Worm (Caenorhabditis elegans) whole organism, mixed stage, embryonic: ENCODE measurements around the gene F40G12.11.

Experiments
- M03D4.4 ChIP-seq: sonication (generic microtip); optimal IDR thresholded peaks from 2 replicates; lab custom pipeline; 2017; ENCODE audit warnings: mild to moderate bottlenecking, missing genetic modification characterization, missing compliant biosample characterization
- bed-3 ChIP-seq: fragments of 200-800 bp; sonication (Bioruptor generic); optimal IDR thresholded peaks from 3 replicates; lab custom pipeline; 2018; ENCODE audit warnings: mild to moderate bottlenecking, missing genetic modification characterization, moderate library complexity, missing compliant biosample characterization
- blmp-1 ChIP-seq: fragments of 150-350 bp; optimal IDR thresholded peaks from 2 replicates; lab custom pipeline; 2014; ENCODE audit warnings: missing biosample characterization, missing genetic modification characterization
- ceh-39 ChIP-seq: fragments of 150-350 bp; optimal IDR thresholded peaks from 2 replicates; lab custom pipeline; 2014; ENCODE audit warnings: missing biosample characterization, missing genetic modification characterization
- ceh-43 ChIP-seq: fragments of 200-800 bp; sonication (Bioruptor generic); optimal IDR thresholded peaks from 2 replicates; lab custom pipeline; 2018; ENCODE audit warnings: mild to moderate bottlenecking, missing genetic modification characterization, moderate library complexity, missing compliant biosample characterization
- ceh-83 ChIP-seq: fragments of 200-800 bp; sonication (Bioruptor generic); optimal IDR thresholded peaks from 2 replicates; lab custom pipeline; 2018; ENCODE audit warnings: mild to moderate bottlenecking, missing genetic modification characterization, missing compliant biosample characterization
- ces-1 ChIP-seq: fragments of 150-350 bp; optimal IDR thresholded peaks from 2 replicates; lab custom pipeline; 2014; ENCODE audit warnings: missing biosample characterization, missing genetic modification reagents, missing genetic modification characterization
- cnd-1 ChIP-seq: fragments of 200-800 bp; sonication (Bioruptor generic); optimal IDR thresholded peaks from 2 replicates; lab custom pipeline; 2018; ENCODE audit warnings: mild to moderate bottlenecking, missing genetic modification characterization, missing compliant biosample characterization
- drap-1 ChIP-seq: fragments of 200-800 bp; sonication (Bioruptor generic); optimal IDR thresholded peaks from 3 replicates; lab custom pipeline; 2018; ENCODE audit warnings: mild to moderate bottlenecking, missing genetic modification characterization, missing compliant biosample characterization
- elt-3 ChIP-seq: fragments of 150-350 bp; optimal IDR thresholded peaks from 2 replicates; lab custom pipeline; 2014; ENCODE audit warnings: missing biosample characterization, missing genetic modification characterization
- flh-1 ChIP-seq: fragments of 200-800 bp; sonication (Bioruptor generic); optimal IDR thresholded peaks from 2 replicates; lab custom pipeline; 2018; ENCODE audit warnings: mild to moderate bottlenecking, missing genetic modification characterization, moderate library complexity, missing compliant biosample characterization
- ham-2 ChIP-seq: fragments of 200-800 bp; sonication (Bioruptor generic); optimal IDR thresholded peaks from 2 replicates; lab custom pipeline; 2018; ENCODE audit warnings: mild to moderate bottlenecking, missing genetic modification characterization, missing compliant biosample characterization
- hlh-1 ChIP-seq: fragments of 150-350 bp; optimal IDR thresholded peaks from 2 replicates; lab custom pipeline; 2014; ENCODE audit warnings: missing biosample characterization, missing genetic modification reagents, missing genetic modification characterization
- lin-13 ChIP-seq: fragments of 150-350 bp; optimal IDR thresholded peaks from 2 replicates; lab custom pipeline; 2014; ENCODE audit warnings: missing biosample characterization, missing genetic modification characterization
- lsy-2 ChIP-seq: fragments of 150-350 bp; optimal IDR thresholded peaks from 2 replicates; lab custom pipeline; 2014; ENCODE audit warnings: missing biosample characterization, missing genetic modification characterization
- mab-5 ChIP-seq: fragments of 150-350 bp; optimal IDR thresholded peaks from 2 replicates; lab custom pipeline; 2014; ENCODE audit warnings: missing biosample characterization, missing genetic modification characterization
- mep-1 ChIP-seq: fragments of 150-350 bp; optimal IDR thresholded peaks from 2 replicates; lab custom pipeline; 2017; ENCODE audit warnings: missing biosample characterization, missing genetic modification reagents, missing genetic modification characterization, inconsistent platforms
- mls-2 ChIP-seq: sonication (generic microtip); optimal IDR thresholded peaks from 2 replicates; lab custom pipeline; 2016; ENCODE audit warnings: mild to moderate bottlenecking, missing genetic modification characterization, moderate library complexity, missing compliant biosample characterization
- nhr-12 ChIP-seq: fragments of 150-350 bp; optimal IDR thresholded peaks from 2 replicates; lab custom pipeline; 2014; ENCODE audit warnings: missing biosample characterization, missing genetic modification characterization
- nhr-237 ChIP-seq: fragments of 150-350 bp; optimal IDR thresholded peaks from 2 replicates; lab custom pipeline; 2014; ENCODE audit warnings: missing biosample characterization, missing genetic modification characterization
- nhr-28 ChIP-seq: fragments of 150-350 bp; optimal IDR thresholded peaks from 2 replicates; lab custom pipeline; 2014; ENCODE audit warnings: missing biosample characterization, missing genetic modification characterization
- nhr-76 ChIP-seq: sonication (generic microtip); optimal IDR thresholded peaks from 2 replicates; lab custom pipeline; 2017; ENCODE audit warnings: missing biosample characterization, missing genetic modification characterization
- pha-4 ChIP-seq: fragments of 150-350 bp; optimal IDR thresholded peaks from 2 replicates; lab custom pipeline; 2018; ENCODE audit warnings: missing biosample characterization, missing genetic modification reagents, missing genetic modification characterization
- snpc-4 ChIP-seq: fragments of 150-350 bp; optimal IDR thresholded peaks from 2 replicates; lab custom pipeline; 2014; ENCODE audit warnings: missing biosample characterization, missing genetic modification characterization
- sptf-1 ChIP-seq: sonication (generic microtip); optimal IDR thresholded peaks from 2 replicates; lab custom pipeline; 2017; ENCODE audit warnings: mild to moderate bottlenecking, missing genetic modification characterization, moderate library complexity, missing compliant biosample characterization
- unc-120 ChIP-seq: sonication (generic microtip); optimal IDR thresholded peaks from 2 replicates; lab custom pipeline; 2017; ENCODE audit warnings: missing genetic modification characterization, missing compliant biosample characterization; ENCODE audit not compliant: poor library complexity, severe bottlenecking
- unc-39 ChIP-seq: fragments of 150-350 bp; optimal IDR thresholded peaks from 2 replicates; lab custom pipeline; 2014; ENCODE audit warnings: missing biosample characterization, missing genetic modification characterization
- unc-62 ChIP-seq: fragments of 150-350 bp; optimal IDR thresholded peaks from 2 replicates; lab custom pipeline; 2014; ENCODE audit warnings: missing biosample characterization, missing genetic modification reagents, missing genetic modification characterization
- zip-8 ChIP-seq: fragments of 150-350 bp; optimal IDR thresholded peaks from 2 replicates; lab custom pipeline; 2014; ENCODE audit warnings: missing biosample characterization, missing genetic modification characterization
- ztf-11 ChIP-seq: fragments of 150-350 bp; optimal IDR thresholded peaks from 2 replicates; lab custom pipeline; 2014; ENCODE audit warnings: missing biosample characterization, missing genetic modification characterization

The F40G12.11 gene

DNA sequence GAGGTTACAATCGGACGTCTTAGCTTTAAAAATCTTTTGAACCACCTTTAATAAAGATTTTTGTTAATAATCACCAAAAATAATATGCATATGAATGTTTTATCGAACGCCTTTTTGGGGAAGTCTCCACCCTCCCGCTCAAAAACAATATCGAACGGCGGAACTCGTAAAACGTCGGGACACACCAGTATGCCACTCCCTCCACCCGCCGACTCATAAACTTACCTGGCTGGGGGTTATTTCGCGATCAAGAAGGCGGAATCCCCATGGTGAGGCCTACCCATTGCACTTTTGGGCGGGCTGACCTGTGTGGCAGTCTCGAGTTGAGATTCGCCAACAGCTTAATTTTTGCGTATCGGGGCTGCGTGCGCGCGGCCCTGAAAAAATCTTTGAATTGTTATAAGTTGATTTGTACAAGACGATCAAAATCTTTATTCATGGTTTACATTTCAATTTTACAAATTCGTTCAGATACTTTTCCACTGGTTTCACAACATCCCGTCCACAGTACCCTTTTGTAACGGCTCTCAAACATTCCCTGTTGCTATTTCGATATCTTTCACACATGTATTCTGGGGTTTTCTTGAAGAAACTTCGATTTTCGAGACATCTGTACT, 18.5 kb upstream of the F40G12.11 start:
- TF ChIP-seq hlh-1 (tag; lab: Kevin White, UChicago) = no peak
- TF ChIP-seq nhr-237 = no peak
- no peak for TF ChIP-seq M03D4.4 (tag; lab: Kevin White, UChicago)
- TF ChIP-seq nhr-12 (tag; lab: Kevin White, UChicago) = no peak
- TF ChIP-seq nhr-28 (tag; lab: Kevin White, UChicago) = no peak
- no peak for TF ChIP-seq lin-13 (tag; lab: Kevin White, UChicago)
- no peak for TF ChIP-seq sptf-1 (tag; lab: Kevin White, UChicago)
- TF ChIP-seq mab-5 (tag; lab: Kevin White, UChicago) = no peak
- TF ChIP-seq blmp-1 = no peak
- no peak for TF ChIP-seq pha-4 (tag; lab: Kevin White, UChicago)
- TF ChIP-seq ces-1 (GFP tag; lab: Kevin White, UChicago) = no peak
- TF ChIP-seq snpc-4 (tag; lab: Kevin White, UChicago) = no peak
- TF ChIP-seq unc-39 (tag; lab: Kevin White, UChicago) = no peak
- no peak for TF ChIP-seq unc-62 (GFP tag; lab: Kevin White, UChicago)
- TF ChIP-seq ceh-83 (GFP tag; lab: Kevin White, UChicago) = no peak
- TF ChIP-seq ceh-43 (GFP tag; lab: Kevin White, UChicago) = no peak
- no peak for TF ChIP-seq mep-1 (tag; lab: Kevin White, UChicago)
- TF ChIP-seq flh-1 (GFP tag; lab: Kevin White, UChicago) = no peak
- TF ChIP-seq nhr-76 (tag; lab: Kevin White, UChicago) = no peak

DNA sequence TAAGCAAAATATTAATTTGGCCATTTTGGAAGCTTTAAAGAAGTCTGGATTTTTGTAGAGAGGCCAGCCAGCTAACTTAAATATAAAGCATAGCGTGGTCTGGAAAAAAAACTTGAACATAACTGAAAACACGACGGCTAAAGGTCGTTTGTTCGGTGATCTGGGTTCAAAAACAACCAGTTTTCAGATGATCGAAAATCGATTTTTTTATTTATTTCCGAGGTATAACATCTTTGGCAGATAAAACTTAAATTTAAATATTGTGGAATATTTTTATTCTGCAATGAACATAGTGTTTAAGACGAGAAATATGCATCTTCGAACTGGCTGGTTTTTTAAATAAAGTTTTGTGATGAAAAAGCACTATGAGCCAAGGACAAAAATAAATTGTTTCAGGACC, 17.4 kb upstream of the F40G12.11 start, which contains the start of gene F40G12.4:
Gene F40G12.4, minus strand, starts transcription at position 101 of the 400 bp plus-strand sequence.
- no peak for TF ChIP-seq mls-2 (tag; lab: Kevin White, UChicago)
- TF ChIP-seq lin-13 (tag; lab: Kevin White, UChicago) = no peak
- no peak for TF ChIP-seq ztf-11
- no peak for TF ChIP-seq ceh-39 (tag; lab: Kevin White, UChicago)
- no peak for TF ChIP-seq zip-8 (tag; lab: Kevin White, UChicago)
- TF ChIP-seq sptf-1 (tag; lab: Kevin White, UChicago) = no peak
- TF ChIP-seq ham-2 (GFP tag; lab: Kevin White, UChicago) = no peak
- TF ChIP-seq M03D4.4 (tag; lab: Kevin White, UChicago) = no peak
- no peak for TF ChIP-seq flh-1 (GFP tag; lab: Kevin White, UChicago)
- TF ChIP-seq mab-5 (tag; lab: Kevin White, UChicago) = no peak
- TF ChIP-seq unc-120 (tag; lab: Kevin White, UChicago) = no peak
- no peak for TF ChIP-seq ces-1 (GFP tag; lab: Kevin White, UChicago)
- TF ChIP-seq nhr-237 = no peak
- TF ChIP-seq bed-3 (GFP tag; lab: Kevin White, UChicago) = no peak
- no peak for TF ChIP-seq nhr-28 (tag; lab: Kevin White, UChicago)
- TF ChIP-seq hlh-1 (tag; lab: Kevin White, UChicago) = no peak

DNA sequence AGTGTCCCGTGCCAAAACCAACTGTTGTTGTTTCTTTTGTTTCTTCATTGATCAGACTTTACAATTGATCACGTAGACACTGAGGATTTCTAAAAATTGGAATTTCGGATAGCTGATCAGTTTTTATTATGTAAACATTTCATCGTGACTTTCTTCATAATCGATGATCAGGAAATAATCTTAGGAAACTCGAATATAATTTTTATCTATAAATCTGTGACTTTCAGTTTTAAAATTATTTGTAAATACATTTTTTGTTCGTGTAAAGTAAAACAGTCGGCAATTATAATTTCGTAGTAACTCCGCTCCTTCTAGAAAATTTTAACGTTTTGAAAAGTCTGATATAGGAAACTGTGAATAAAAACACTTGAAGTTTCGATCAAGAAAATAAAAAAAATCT, 15.2 kb upstream of the F40G12.11 start, which contains the start of gene F40G12.5:
Gene F40G12.5, minus strand, starts transcription at position 101 of the 400 bp plus-strand sequence.
- TF ChIP-seq lsy-2 (tag; lab: Kevin White, UChicago) (no peak), pha-4 (tag; lab: Kevin White, UChicago) (no peak), elt-3 (tag; lab: Kevin White, UChicago) (no peak), mab-5 (tag; lab: Kevin White, UChicago) (no peak)
- TF ChIP-seq, all 35 proteins: peak for 0

DNA sequence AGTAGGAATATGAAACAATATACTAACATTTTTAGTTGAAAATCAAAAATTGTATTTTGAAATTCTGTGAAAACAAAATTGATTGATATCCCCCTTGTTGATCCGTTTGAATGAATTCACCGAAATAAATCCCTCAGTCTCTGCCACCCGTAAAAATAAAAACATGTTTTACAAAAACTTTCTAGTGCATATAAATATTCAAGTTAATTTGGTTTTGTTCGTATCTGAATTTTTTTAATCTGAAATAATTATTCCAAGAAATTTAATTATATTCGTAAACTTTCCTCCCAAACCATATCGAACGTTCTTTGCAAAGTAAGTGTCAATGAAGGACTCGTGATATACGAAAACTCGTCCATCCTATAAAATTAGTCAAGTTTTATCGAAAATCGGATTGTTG, 13.0 kb upstream of the F40G12.11 start, which contains the start of gene F40G12.6:
Gene F40G12.6, minus strand, starts transcription at position 101 of the 400 bp plus-strand sequence.
- no peak for TF ChIP-seq lsy-2 (tag; lab: Kevin White, UChicago)
- TF ChIP-seq ceh-39 (tag; lab: Kevin White, UChicago) = no peak
- no peak for TF ChIP-seq flh-1 (GFP tag; lab: Kevin White, UChicago)
- TF ChIP-seq nhr-76 (tag; lab: Kevin White, UChicago) = no peak
- no peak for TF ChIP-seq M03D4.4 (tag; lab: Kevin White, UChicago)
- no peak for TF ChIP-seq ces-1 (GFP tag; lab: Kevin White, UChicago)
- TF ChIP-seq drap-1 = no peak
- TF ChIP-seq ztf-11 = no peak
- TF ChIP-seq pha-4 (tag; lab: Kevin White, UChicago) = no peak
- TF ChIP-seq unc-39 (tag; lab: Kevin White, UChicago) = no peak
- no peak for TF ChIP-seq mab-5 (tag; lab: Kevin White, UChicago)
- TF ChIP-seq lin-13 (tag; lab: Kevin White, UChicago) = no peak
- TF ChIP-seq nhr-237 = no peak
- no peak for TF ChIP-seq ceh-83 (GFP tag; lab: Kevin White, UChicago)
- no peak for TF ChIP-seq hlh-1 (tag; lab: Kevin White, UChicago)
- no peak for TF ChIP-seq sptf-1 (tag; lab: Kevin White, UChicago)
- TF ChIP-seq zip-8 (tag; lab: Kevin White, UChicago) = no peak
- TF ChIP-seq unc-62 (GFP tag; lab: Kevin White, UChicago) = no peak
- TF ChIP-seq cnd-1 (tag; lab: Kevin White, UChicago) = no peak
- no peak for TF ChIP-seq nhr-12 (tag; lab: Kevin White, UChicago)
